Worm (Caenorhabditis elegans) whole organism, young adult: ENCODE measurements around the gene sur-5.

Experiments used
- B0261.1 ChIP-seq: sonication (generic microtip); optimal IDR thresholded peaks from 2 replicates; lab custom pipeline; 2016; ENCODE audit warnings: mild to moderate bottlenecking, missing genetic modification characterization, moderate library complexity, missing compliant biosample characterization
- C17E4.6 ChIP-seq: fragments of 200-800 bp; sonication (Bioruptor generic); IDR thresholded peaks from 2 replicates; pipeline ENCODE4 v1.3.6; 2022; ENCODE audit warnings: missing genetic modification reagents, missing genetic modification characterization, missing compliant biosample characterization
- F10E7.11 ChIP-seq: sonication (generic microtip); optimal IDR thresholded peaks from 2 replicates; lab custom pipeline; 2017; ENCODE audit warnings: mild to moderate bottlenecking, missing genetic modification characterization, moderate library complexity, missing compliant biosample characterization
- F33H1.4 ChIP-seq: fragments of 200-800 bp; sonication (Bioruptor generic); IDR thresholded peaks from 2 replicates; pipeline ENCODE4 v1.3.6; 2022; ENCODE audit warnings: missing genetic modification reagents, missing genetic modification characterization, missing compliant biosample characterization
- F37B4.10 ChIP-seq: fragments of 200-800 bp; sonication (Bioruptor generic); IDR thresholded peaks from 2 replicates; pipeline ENCODE4 v1.3.6; 2022; ENCODE audit warnings: missing genetic modification characterization, missing compliant biosample characterization
- F39B2.1 ChIP-seq: fragments of 200-800 bp; sonication (Bioruptor generic); IDR thresholded peaks from 2 replicates; pipeline ENCODE4 v1.3.6; 2022; ENCODE audit warnings: missing genetic modification reagents, missing genetic modification characterization, missing compliant biosample characterization
- K11D2.4 ChIP-seq: fragments of 200-800 bp; sonication (Bioruptor generic); IDR thresholded peaks from 2 replicates; pipeline ENCODE4 v1.3.6; 2022; ENCODE audit warnings: missing genetic modification reagents, missing genetic modification characterization, missing compliant biosample characterization
- Y53G8AR.9 ChIP-seq: fragments of 200-800 bp; sonication (Bioruptor generic); conservative IDR thresholded peaks from 2 replicates; pipeline ENCODE4 v1.3.6; 2022; ENCODE audit warnings: missing genetic modification reagents, missing genetic modification characterization, missing compliant biosample characterization
- Y56A3A.18 ChIP-seq: fragments of 200-800 bp; sonication (Bioruptor generic); IDR thresholded peaks from 2 replicates; pipeline ENCODE4 v1.3.6; 2022; ENCODE audit warnings: missing genetic modification reagents, missing genetic modification characterization, missing compliant biosample characterization
- Y79H2A.3 ChIP-seq: fragments of 200-800 bp; sonication (Bioruptor generic); conservative IDR thresholded peaks from 2 replicates; pipeline ENCODE4 v1.3.6; 2022; ENCODE audit warnings: missing genetic modification reagents, missing genetic modification characterization, missing compliant biosample characterization
- Y95B8A.8 ChIP-seq: fragments of 200-800 bp; sonication (Bioruptor generic); IDR thresholded peaks from 2 replicates; pipeline ENCODE4 v1.3.6; 2022; ENCODE audit warnings: missing genetic modification reagents, missing genetic modification characterization, missing compliant biosample characterization
- akir-1 ChIP-seq: fragments of 200-800 bp; sonication (Bioruptor generic); optimal IDR thresholded peaks from 2 replicates; lab custom pipeline; 2018; ENCODE audit warnings: mild to moderate bottlenecking, missing genetic modification characterization, moderate library complexity, missing compliant biosample characterization
- aptf-2 ChIP-seq: fragments of 200-800 bp; sonication (Bioruptor generic); conservative IDR thresholded peaks from 2 replicates; pipeline ENCODE4 v1.3.6; 2022; ENCODE audit warnings: missing genetic modification reagents, missing genetic modification characterization, missing compliant biosample characterization
- aptf-3 ChIP-seq: fragments of 200-800 bp; sonication (Bioruptor generic); IDR thresholded peaks from 2 replicates; pipeline ENCODE4 v1.3.6; 2022; ENCODE audit warnings: missing genetic modification characterization, missing compliant biosample characterization
- atf-7 ChIP-seq: sonication (generic microtip); optimal IDR thresholded peaks from 2 replicates; lab custom pipeline; 2017; ENCODE audit warnings: mild to moderate bottlenecking, missing genetic modification characterization, missing compliant biosample characterization
- attf-5 ChIP-seq: fragments of 200-800 bp; sonication (Bioruptor generic); optimal IDR thresholded peaks from 2 replicates; lab custom pipeline; 2018; ENCODE audit warnings: mild to moderate bottlenecking, missing genetic modification characterization, missing compliant biosample characterization
- bed-1 ChIP-seq: fragments of 200-800 bp; sonication (Bioruptor generic); IDR thresholded peaks from 2 replicates; pipeline ENCODE4 v1.3.6; 2022; ENCODE audit warnings: missing genetic modification reagents, missing genetic modification characterization, missing compliant biosample characterization
- ccch-3 ChIP-seq: fragments of 200-800 bp; sonication (Bioruptor generic); optimal IDR thresholded peaks from 2 replicates; lab custom pipeline; 2018; ENCODE audit warnings: mild to moderate bottlenecking, missing genetic modification characterization, missing compliant biosample characterization
- cebp-2 ChIP-seq: fragments of 200-800 bp; sonication (Bioruptor generic); IDR thresholded peaks from 2 replicates; pipeline ENCODE4 v1.3.6; 2022; ENCODE audit warnings: missing genetic modification characterization, missing compliant biosample characterization
- ceh-100 ChIP-seq: fragments of 200-800 bp; sonication (Bioruptor generic); IDR thresholded peaks from 2 replicates; pipeline ENCODE4 v1.3.6; 2022; ENCODE audit warnings: missing genetic modification reagents, missing genetic modification characterization, missing compliant biosample characterization
- ceh-27 ChIP-seq: fragments of 200-800 bp; sonication (Bioruptor generic); optimal IDR thresholded peaks from 2 replicates; lab custom pipeline; 2018; ENCODE audit warnings: mild to moderate bottlenecking, missing genetic modification characterization, moderate library complexity, missing compliant biosample characterization
- ceh-40 ChIP-seq: fragments of 200-800 bp; sonication (Bioruptor generic); IDR thresholded peaks from 2 replicates; pipeline ENCODE4 v1.3.6; 2022; ENCODE audit warnings: missing genetic modification characterization, missing compliant biosample characterization
- ceh-58 ChIP-seq: fragments of 200-800 bp; sonication (Bioruptor generic); IDR thresholded peaks from 2 replicates; pipeline ENCODE4 v1.3.6; 2022; ENCODE audit warnings: missing genetic modification characterization, missing compliant biosample characterization
- ceh-91 ChIP-seq: fragments of 200-800 bp; sonication (Bioruptor generic); IDR thresholded peaks from 2 replicates; pipeline ENCODE4 v1.3.6; 2022; ENCODE audit warnings: missing genetic modification reagents, missing genetic modification characterization, missing compliant biosample characterization
- dpl-1 ChIP-seq: fragments of 150-350 bp; optimal IDR thresholded peaks from 2 replicates; lab custom pipeline; 2014; ENCODE audit warnings: missing biosample characterization, missing genetic modification reagents, missing genetic modification characterization
- efl-1 ChIP-seq: fragments of 150-350 bp; optimal IDR thresholded peaks from 2 replicates; lab custom pipeline; 2014; ENCODE audit warnings: missing biosample characterization, missing genetic modification reagents, missing genetic modification characterization
- hlh-12 ChIP-seq: sonication (generic microtip); optimal IDR thresholded peaks from 2 replicates; lab custom pipeline; 2016; ENCODE audit warnings: missing genetic modification characterization, missing compliant biosample characterization
- hlh-26 ChIP-seq: fragments of 200-800 bp; sonication (Bioruptor generic); conservative IDR thresholded peaks from 2 replicates; pipeline ENCODE4 v1.3.6; 2022; ENCODE audit warnings: missing genetic modification reagents, missing genetic modification characterization, missing compliant biosample characterization
- hmg-1.2 ChIP-seq: fragments of 200-800 bp; sonication (Bioruptor generic); IDR thresholded peaks from 2 replicates; pipeline ENCODE4 v1.3.6; 2022; ENCODE audit warnings: missing genetic modification reagents, missing genetic modification characterization, missing compliant biosample characterization
- lin-35 ChIP-seq, 3 experiments: fragments of 150-350 bp in 2 of 3; sonication (generic microtip) in 1 of 3; optimal IDR thresholded peaks; 2 replicates each; lab custom pipeline; 2014 to 2018; ENCODE audit warnings: missing biosample characterization in 3 of 3, missing genetic modification characterization in 3 of 3, missing genetic modification reagents in 3 of 3
- madf-3 ChIP-seq: fragments of 200-800 bp; sonication (Bioruptor generic); IDR thresholded peaks from 2 replicates; pipeline ENCODE4 v1.3.6; 2022; ENCODE audit warnings: missing genetic modification reagents, missing genetic modification characterization, missing compliant biosample characterization
- madf-8 ChIP-seq: fragments of 200-800 bp; sonication (Bioruptor generic); conservative IDR thresholded peaks from 2 replicates; pipeline ENCODE4 v1.3.6; 2022; ENCODE audit warnings: missing genetic modification reagents, missing genetic modification characterization, missing compliant biosample characterization
- mcd-1 ChIP-seq: fragments of 200-800 bp; sonication (Bioruptor generic); IDR thresholded peaks from 2 replicates; pipeline ENCODE4 v1.3.6; 2022; ENCODE audit warnings: missing genetic modification reagents, missing genetic modification characterization, missing compliant biosample characterization
- mes-4 ChIP-seq: sonication (generic microtip); optimal IDR thresholded peaks from 2 replicates; lab custom pipeline; 2016; ENCODE audit warnings: missing genotype, missing genetic modification characterization, missing compliant biosample characterization
- nfya-1 ChIP-seq: sonication (generic microtip); optimal IDR thresholded peaks from 2 replicates; lab custom pipeline; 2017; ENCODE audit warnings: antibody characterized with exemption, missing compliant biosample characterization, missing genetic modification characterization, borderline replicate concordance; ENCODE audit not compliant: insufficient read depth
- nhr-90 ChIP-seq: sonication (generic microtip); optimal IDR thresholded peaks from 2 replicates; lab custom pipeline; 2016; ENCODE audit warnings: missing genotype, mild to moderate bottlenecking, missing genetic modification characterization, missing compliant biosample characterization
- pha-4 ChIP-seq: fragments of 150-350 bp; sonication (generic microtip); optimal IDR thresholded peaks from 2 replicates; lab custom pipeline; 2014; ENCODE audit warnings: missing biosample characterization, missing genetic modification reagents, missing genetic modification characterization
- repo-1 ChIP-seq: sonication (generic microtip); optimal IDR thresholded peaks from 2 replicates; lab custom pipeline; 2017; ENCODE audit warnings: mild to moderate bottlenecking, missing genetic modification characterization, missing compliant biosample characterization
- sdz-38 ChIP-seq: sonication (generic microtip); optimal IDR thresholded peaks from 2 replicates; lab custom pipeline; 2016; ENCODE audit warnings: missing genotype, missing genetic modification characterization, missing compliant biosample characterization
- sea-2 ChIP-seq: fragments of 200-800 bp; sonication (Bioruptor generic); IDR thresholded peaks from 2 replicates; pipeline ENCODE4 v1.3.6; 2022; ENCODE audit warnings: missing genetic modification characterization, missing compliant biosample characterization
- snpc-1.1 ChIP-seq: sonication (generic microtip); optimal IDR thresholded peaks from 2 replicates; lab custom pipeline; 2017; ENCODE audit warnings: missing genetic modification characterization, mild to moderate bottlenecking, missing compliant biosample characterization, antibody characterized with exemption, moderate library complexity, missing genotype, missing genetic modification reagents; ENCODE audit not compliant: insufficient read depth
- tbx-9 ChIP-seq: sonication (generic microtip); optimal IDR thresholded peaks from 2 replicates; lab custom pipeline; 2016; ENCODE audit warnings: borderline replicate concordance, missing genetic modification characterization, inconsistent platforms, missing compliant biosample characterization
- unc-130 ChIP-seq: sonication (generic microtip); optimal IDR thresholded peaks from 2 replicates; lab custom pipeline; 2016; ENCODE audit warnings: missing genetic modification reagents, missing genetic modification characterization, missing compliant biosample characterization
- unc-62 ChIP-seq: fragments of 150-350 bp; optimal IDR thresholded peaks from 2 replicates; lab custom pipeline; 2014; ENCODE audit warnings: missing biosample characterization, missing genetic modification reagents, missing genetic modification characterization
- zfh-2 ChIP-seq: fragments of 200-800 bp; sonication (Bioruptor generic); conservative IDR thresholded peaks from 2 replicates; pipeline ENCODE4 v1.3.6; 2022; ENCODE audit warnings: missing genetic modification reagents, missing genetic modification characterization, missing compliant biosample characterization
- zim-3 ChIP-seq: sonication (generic microtip); optimal IDR thresholded peaks from 2 replicates; lab custom pipeline; 2017; ENCODE audit warnings: mild to moderate bottlenecking, missing genetic modification characterization, moderate library complexity, missing compliant biosample characterization
- ztf-18 ChIP-seq: sonication (generic microtip); optimal IDR thresholded peaks from 2 replicates; lab custom pipeline; 2016; ENCODE audit warnings: missing genotype, mild to moderate bottlenecking, missing genetic modification characterization, missing compliant biosample characterization
- ztf-25 ChIP-seq: fragments of 200-800 bp; sonication (Bioruptor generic); IDR thresholded peaks from 2 replicates; pipeline ENCODE4 v1.3.6; 2022; ENCODE audit warnings: missing genetic modification reagents, missing genetic modification characterization, missing compliant biosample characterization
- ztf-3 ChIP-seq: fragments of 200-800 bp; sonication (Bioruptor generic); optimal IDR thresholded peaks from 2 replicates; lab custom pipeline; 2018; ENCODE audit warnings: mild to moderate bottlenecking, missing genetic modification characterization, missing compliant biosample characterization

Gene sur-5

ce11 chrX:7334302-7334724 lies 28.9 kb upstream of the sur-5 start, which contains the start of gene epg-7 (continued):
- TF ChIP-seq hmg-1.2 (GFP tag; lab: Robert Waterston, UW) (peak; percentile 88), ccch-3 (GFP tag; lab: Kevin White, UChicago) (no peak), K11D2.4 (GFP tag; lab: Robert Waterston, UW) (peak; percentile 84), C17E4.6 (no peak), ceh-100 (GFP tag; lab: Robert Waterston, UW) (no peak), mes-4 (tag; lab: Kevin White, UChicago) (no peak), ceh-40 (GFP tag; lab: Robert Waterston, UW) (no peak), nhr-90 (peak; percentile 40), lin-35 (GFP tag; optimal IDR thresholded peaks at IDR 0.05; lab: Kevin White, UChicago) (peak in 1 of 3 experiments; percentile 85), F39B2.1 (GFP tag; lab: Robert Waterston, UW) (no peak), sea-2 (GFP tag; lab: Robert Waterston, UW) (no peak), Y95B8A.8 (GFP tag; lab: Robert Waterston, UW) (0 out of 2 replicates have a peak, but pooled peaks have one; percentile 35), efl-1 (GFP tag; lab: Kevin White, UChicago) (no peak), akir-1 (GFP tag; lab: Kevin White, UChicago) (peak; percentile 78), tbx-9 (tag; lab: Kevin White, UChicago) (no peak), F37B4.10 (GFP tag; lab: Robert Waterston, UW) (no peak), snpc-1.1 (tag; lab: Kevin White, UChicago) (no peak), zim-3 (no peak), madf-8 (GFP tag; lab: Robert Waterston, UW) (no peak), zfh-2 (GFP tag; lab: Robert Waterston, UW) (peak; percentile 98), bed-1 (GFP tag; lab: Robert Waterston, UW) (no peak), repo-1 (tag; lab: Kevin White, UChicago) (peak; percentile 61), ztf-25 (0 out of 2 replicates have a peak, but pooled peaks have one; percentile 26), cebp-2 (GFP tag; lab: Robert Waterston, UW) (0 out of 2 replicates have a peak, but pooled peaks have one; percentile 60), Y53G8AR.9 (GFP tag; lab: Robert Waterston, UW) (peak; percentile 86), madf-3 (GFP tag; lab: Robert Waterston, UW) (no peak), hlh-26 (GFP tag; lab: Robert Waterston, UW) (no peak), ceh-27 (GFP tag; lab: Kevin White, UChicago) (peak; percentile 92), pha-4 (peak; percentile 90), Y56A3A.18 (GFP tag; lab: Robert Waterston, UW) (0 out of 2 replicates have a peak, but pooled peaks have one; percentile 51), aptf-2 (no peak; the same call in 1 of the 2 replicates), ceh-58 (GFP tag; lab: Robert Waterston, UW) (no peak), B0261.1 (tag; lab: Kevin White, UChicago) (peak; percentile 5), atf-7 (tag; lab: Kevin White, UChicago) (peak; percentile 83), hlh-12 (tag; lab: Kevin White, UChicago) (no peak), ztf-3 (GFP tag; lab: Kevin White, UChicago) (peak; percentile 45), attf-5 (peak; percentile 94), mcd-1 (GFP tag; lab: Robert Waterston, UW) (peak; percentile 81), ceh-91 (no peak), unc-130 (GFP tag; lab: Kevin White, UChicago) (no peak), F10E7.11 (tag; lab: Kevin White, UChicago) (no peak), sdz-38 (no peak), aptf-3 (GFP tag; lab: Robert Waterston, UW) (no peak), dpl-1 (GFP tag; lab: Kevin White, UChicago) (no peak), F33H1.4 (no peak), Y79H2A.3 (GFP tag; lab: Robert Waterston, UW) (no peak), unc-62 (GFP tag; lab: Kevin White, UChicago) (no peak), nfya-1 (tag; lab: Kevin White, UChicago) (no peak), ztf-18 (peak; percentile 57)
